Worm (Caenorhabditis elegans): Measurements from ENCODE around the gene ZK675.4.

DNA sequence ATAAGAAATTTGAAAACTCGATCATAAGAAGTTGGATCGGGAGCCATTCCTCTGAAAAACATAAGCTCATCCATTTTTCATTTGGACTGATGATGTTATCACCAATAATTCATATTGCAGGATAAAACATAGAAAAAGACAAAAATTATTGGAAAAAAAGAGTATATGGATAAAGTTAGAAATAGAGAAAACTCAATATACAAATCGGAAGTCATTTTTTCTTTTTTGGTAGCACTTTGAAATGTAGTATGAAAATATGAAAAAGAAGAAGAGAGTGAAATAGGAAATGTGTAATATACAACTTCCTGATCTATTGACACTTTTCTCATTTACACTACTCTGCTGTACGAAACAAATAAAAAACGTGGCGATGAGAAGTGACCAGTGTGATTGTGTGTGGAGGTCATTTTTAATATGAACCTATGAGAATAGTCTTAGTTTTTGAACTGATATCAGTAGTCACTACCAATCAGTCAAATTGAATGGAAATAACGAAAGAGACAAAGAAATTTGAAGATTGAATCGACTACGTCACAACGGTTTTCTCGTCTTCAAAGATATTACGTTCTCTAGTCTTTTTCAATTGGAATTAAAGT lies 35.8 kb downstream of the ZK675.4 start, which contains the start of gene ZK669.5:
- TF ChIP-seq aly-2 (tag; optimal IDR thresholded peaks at IDR 0.05): no peak
- no peak for TF ChIP-seq alr-1 (tag; optimal IDR thresholded peaks at IDR 0.05)
- TF ChIP-seq peb-1 (tag; optimal IDR thresholded peaks at IDR 0.05): no peak
- TF ChIP-seq nhr-237 (tag; optimal IDR thresholded peaks at IDR 0.05): no peak
- TF ChIP-seq egl-27 (tag; optimal IDR thresholded peaks at IDR 0.05): no peak
- peak; percentile 54 for TF ChIP-seq crh-2 (tag; optimal IDR thresholded peaks at IDR 0.05)
- TF ChIP-seq lsy-2 (tag; optimal IDR thresholded peaks at IDR 0.05): no peak
- no peak for TF ChIP-seq elt-3 (tag; optimal IDR thresholded peaks at IDR 0.05)
- no peak for TF ChIP-seq nhr-11 (tag; optimal IDR thresholded peaks at IDR 0.05)
- TF ChIP-seq mdl-1 (tag; optimal IDR thresholded peaks at IDR 0.05): no peak
- no peak for TF ChIP-seq blmp-1 (tag; optimal IDR thresholded peaks at IDR 0.05; ENCODE audit: insufficient read depth)
